Fruit fly (Drosophila melanogaster): ENCODE data around the gene TotE.
A peak's percentile ranks its signal among the peaks of the same experiment; 100 is the strongest.

TotE gene

DNA sequence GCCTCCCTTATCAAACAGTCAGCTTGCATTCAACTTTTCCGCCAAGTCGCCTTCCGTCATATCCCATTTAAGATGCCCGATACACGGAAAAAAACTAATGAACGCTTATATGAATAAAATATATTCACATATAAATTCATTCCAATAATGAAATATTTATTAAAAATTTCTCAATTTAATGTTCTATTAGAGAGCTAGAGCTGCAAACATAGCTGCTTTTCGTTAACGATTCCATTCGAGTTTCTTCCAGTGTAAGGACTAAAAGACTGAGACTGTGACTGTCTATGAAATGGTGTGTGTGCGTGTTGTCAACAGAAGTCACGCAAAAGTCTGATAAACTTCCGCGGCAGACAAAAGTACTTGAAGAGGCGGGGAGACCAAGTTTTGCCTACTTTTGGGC, 16.8 kb upstream of the TotE start (continued):
- no peak for TF ChIP-seq amos (GFP tag; IDR thresholded peaks at IDR 0.05; ENCODE audit: partially characterized antibody)
- peak; percentile 35 for TF ChIP-seq fd96Cb (tag; optimal IDR thresholded peaks at IDR 0.05)
- TF ChIP-seq shn (GFP tag; optimal IDR thresholded peaks at IDR 0.05) = no peak
- no peak for TF ChIP-seq CG7357 (GFP tag; IDR thresholded peaks at IDR 0.05)
- TF ChIP-seq CG18262 (tag; optimal IDR thresholded peaks at IDR 0.05) = no peak
- TF ChIP-seq CG2875 (GFP tag; optimal IDR thresholded peaks at IDR 0.05) = no peak
- peak; percentile 54; the same call in 1 of the 3 replicates for TF ChIP-seq CG17361 (GFP tag; IDR thresholded peaks at IDR 0.05)
- TF ChIP-seq Atf6 (GFP tag; IDR thresholded peaks at IDR 0.05) = peak; percentile 48; the same call in 1 of the 2 replicates
- peak; percentile 62 for TF ChIP-seq Hmr (GFP tag; optimal IDR thresholded peaks at IDR 0.05)
- TF ChIP-seq bbx (GFP tag; IDR thresholded peaks at IDR 0.05; ENCODE audit: partially characterized antibody) = no peak
- no peak for TF ChIP-seq CG31224 (GFP tag; IDR thresholded peaks at IDR 0.05)
- TF ChIP-seq Hr78 (GFP tag; optimal IDR thresholded peaks at IDR 0.05) = no peak
- peak; percentile 6 for TF ChIP-seq exex (tag; optimal IDR thresholded peaks at IDR 0.05)
- no peak for TF ChIP-seq dimm (GFP tag; IDR thresholded peaks at IDR 0.05)
- no peak for TF ChIP-seq Bteb2 (GFP tag; optimal IDR thresholded peaks at IDR 0.05)
- no peak for TF ChIP-seq CG3163 (GFP tag; optimal IDR thresholded peaks at IDR 0.05)
- no peak for TF ChIP-seq CG17612 (GFP tag; IDR thresholded peaks at IDR 0.05)
- TF ChIP-seq CG12236 (GFP tag; optimal IDR thresholded peaks at IDR 0.05) = no peak
- peak; percentile 23 for TF ChIP-seq Oli (tag; optimal IDR thresholded peaks at IDR 0.05)
- no peak for TF ChIP-seq pros (GFP tag; optimal IDR thresholded peaks at IDR 0.05)
- no peak for TF ChIP-seq CG6813 (GFP tag; optimal IDR thresholded peaks at IDR 0.05)
- TF ChIP-seq CG6854 (GFP tag; optimal IDR thresholded peaks at IDR 0.05) = peak; percentile 30
- TF ChIP-seq CG8944 (GFP tag; optimal IDR thresholded peaks at IDR 0.05) = no peak
- no peak for TF ChIP-seq CG11696 (GFP tag; IDR thresholded peaks at IDR 0.05)
- TF ChIP-seq pita (GFP tag; optimal IDR thresholded peaks at IDR 0.05) = no peak
- TF ChIP-seq CG17385 (GFP tag; optimal IDR thresholded peaks at IDR 0.05) = peak; percentile 36
- TF ChIP-seq CG11695 (GFP tag; IDR thresholded peaks at IDR 0.05) = 0 out of 3 replicates have a peak, but pooled peaks have one; percentile 52
- TF ChIP-seq Myb (GFP tag; optimal IDR thresholded peaks at IDR 0.05) = no peak
- no peak for TF ChIP-seq crc (GFP tag; optimal IDR thresholded peaks at IDR 0.05)
- TF ChIP-seq Atf3 (GFP tag; optimal IDR thresholded peaks at IDR 0.05) = no peak
- TF ChIP-seq pb (GFP tag; optimal IDR thresholded peaks at IDR 0.05) = no peak
- TF ChIP-seq Sox102F (GFP tag; optimal IDR thresholded peaks at IDR 0.05) = peak; percentile 61
- TF ChIP-seq CG16779 (GFP tag; IDR thresholded peaks at IDR 0.05) = no peak
- no peak for TF ChIP-seq sna (GFP tag; IDR thresholded peaks at IDR 0.05; ENCODE audit: partially characterized antibody)
- TF ChIP-seq CG31365 (tag; optimal IDR thresholded peaks at IDR 0.05) = no peak
- TF ChIP-seq CHES-1-like (GFP tag; optimal IDR thresholded peaks at IDR 0.05) = no peak
- TF ChIP-seq CG3838 (GFP tag; optimal IDR thresholded peaks at IDR 0.05) = no peak
- TF ChIP-seq otp (GFP tag; IDR thresholded peaks at IDR 0.05) = no peak
- no peak for TF ChIP-seq CG11560 (tag; IDR thresholded peaks at IDR 0.05)
- TF ChIP-seq vfl (GFP tag; optimal IDR thresholded peaks at IDR 0.05) = no peak
- no peak for TF ChIP-seq so (GFP tag; IDR thresholded peaks at IDR 0.05)
- TF ChIP-seq CG11723 (GFP tag; optimal IDR thresholded peaks at IDR 0.05) = no peak
- no peak for TF ChIP-seq trem (tag; optimal IDR thresholded peaks at IDR 0.05)
- TF ChIP-seq Adf1 (GFP tag; IDR thresholded peaks at IDR 0.05) = no peak
- TF ChIP-seq Sin3A (optimal IDR thresholded peaks at IDR 0.05) = no peak
- TF ChIP-seq Blimp-1 (GFP tag; optimal IDR thresholded peaks at IDR 0.05) = peak; percentile 47
- TF ChIP-seq klu (GFP tag; IDR thresholded peaks at IDR 0.05) = no peak
- TF ChIP-seq h (optimal IDR thresholded peaks at IDR 0.05) = no peak
- TF ChIP-seq salm (tag; optimal IDR thresholded peaks at IDR 0.05) = no peak
- no peak for TF ChIP-seq kay (GFP tag; optimal IDR thresholded peaks at IDR 0.05)
- TF ChIP-seq CG7839 (tag; optimal IDR thresholded peaks at IDR 0.05) = peak; percentile 63
- TF ChIP-seq fru (optimal IDR thresholded peaks at IDR 0.05) = no peak
- no peak for TF ChIP-seq CG14050 (GFP tag; IDR thresholded peaks at IDR 0.05)

Data from whole organism, embryonic.